Worm (Caenorhabditis elegans) whole organism, L4 larva: ENCODE results near the gene che-6.

Experiments used
- D1046.2 ChIP-seq: fragments of 200-800 bp; sonication (Bioruptor generic); IDR thresholded peaks from 2 replicates; pipeline ENCODE4 v1.3.6; 2022; ENCODE audit warnings: missing genetic modification characterization, missing compliant biosample characterization
- T26A8.4 ChIP-seq: fragments of 200-800 bp; sonication (Bioruptor generic); IDR thresholded peaks from 2 replicates; pipeline ENCODE4 v1.3.6; 2022; ENCODE audit warnings: missing genetic modification characterization, missing compliant biosample characterization
- Y48G9A.11 ChIP-seq: fragments of 200-800 bp; sonication (Bioruptor generic); IDR thresholded peaks from 2 replicates; pipeline ENCODE4 v1.3.6; 2022; ENCODE audit warnings: missing genetic modification reagents, missing genetic modification characterization, missing compliant biosample characterization
- ZK337.2 ChIP-seq: fragments of 200-800 bp; sonication (Bioruptor generic); IDR thresholded peaks from 2 replicates; pipeline ENCODE4 v1.3.6; 2022; ENCODE audit warnings: missing genetic modification reagents, missing genetic modification characterization, missing compliant biosample characterization
- aly-2 ChIP-seq: sonication (generic microtip); optimal IDR thresholded peaks from 2 replicates; lab custom pipeline; 2018; ENCODE audit warnings: missing biosample characterization, missing genetic modification characterization
- ama-1 ChIP-seq: fragments of 150-350 bp; optimal IDR thresholded peaks from 2 replicates; lab custom pipeline; 2014; ENCODE audit warnings: inconsistent platforms, mixed read lengths
- arid-1 ChIP-seq: fragments of 200-800 bp; sonication (Bioruptor generic); conservative IDR thresholded peaks from 2 replicates; pipeline ENCODE4 v1.3.6; 2022; ENCODE audit warnings: missing genetic modification reagents, missing genetic modification characterization, missing compliant biosample characterization
- attf-4 ChIP-seq: sonication (generic microtip); optimal IDR thresholded peaks from 3 replicates; lab custom pipeline; 2017; ENCODE audit warnings: missing biosample characterization, missing genetic modification characterization
- ceh-32 ChIP-seq: sonication (generic microtip); optimal IDR thresholded peaks from 2 replicates; lab custom pipeline; 2016; ENCODE audit warnings: mild to moderate bottlenecking, missing genetic modification characterization, missing compliant biosample characterization; ENCODE audit not compliant: poor library complexity
- ceh-62 ChIP-seq: sonication (generic microtip); optimal IDR thresholded peaks from 2 replicates; lab custom pipeline; 2017; ENCODE audit warnings: missing biosample characterization, missing genetic modification characterization
- ceh-82 ChIP-seq: sonication (generic microtip); optimal IDR thresholded peaks from 2 replicates; lab custom pipeline; 2017; ENCODE audit warnings: missing biosample characterization, missing genetic modification characterization
- ces-1 ChIP-seq: fragments of 150-350 bp; sonication (generic microtip); optimal IDR thresholded peaks from 4 replicates; lab custom pipeline; 2014; ENCODE audit warnings: missing biosample characterization, missing genetic modification reagents, missing genetic modification characterization
- cey-2 ChIP-seq: sonication (generic microtip); optimal IDR thresholded peaks from 3 replicates; lab custom pipeline; 2017; ENCODE audit warnings: missing genetic modification characterization, mild to moderate bottlenecking, missing compliant biosample characterization, antibody characterized with exemption, borderline replicate concordance; ENCODE audit not compliant: insufficient read depth
- daf-16 ChIP-seq, 3 experiments: sonication (generic microtip); optimal IDR thresholded peaks; 2 replicates each; lab custom pipeline; 2016 to 2017; ENCODE audit warnings: missing genetic modification characterization in 3 of 3, missing genetic modification reagents in 3 of 3, mild to moderate bottlenecking in 2 of 3, missing compliant biosample characterization in 2 of 3, missing biosample characterization in 1 of 3, moderate library complexity in 1 of 3
- daf-19 ChIP-seq: fragments of 200-800 bp; sonication (Bioruptor generic); conservative IDR thresholded peaks from 2 replicates; pipeline ENCODE4 v1.3.6; 2022; ENCODE audit warnings: missing genetic modification characterization, missing compliant biosample characterization
- dmd-6 ChIP-seq: fragments of 200-800 bp; sonication (Bioruptor generic); IDR thresholded peaks from 2 replicates; pipeline ENCODE4 v1.3.6; 2022; ENCODE audit warnings: missing genetic modification reagents, missing genetic modification characterization, missing compliant biosample characterization
- fos-1 ChIP-seq: fragments of 150-350 bp; optimal IDR thresholded peaks from 2 replicates; lab custom pipeline; 2014; ENCODE audit warnings: missing biosample characterization, missing genetic modification characterization
- hif-1 ChIP-seq, 2 experiments: sonication (generic microtip); optimal IDR thresholded peaks; 2 replicates each; lab custom pipeline; 2016 to 2017; ENCODE audit warnings: missing compliant biosample characterization in 2 of 2, missing genetic modification characterization in 2 of 2, missing genetic modification reagents in 2 of 2, missing genotype in 2 of 2, mild to moderate bottlenecking in 1 of 2
- lin-13 ChIP-seq: fragments of 150-350 bp; optimal IDR thresholded peaks from 2 replicates; lab custom pipeline; 2014; ENCODE audit warnings: missing biosample characterization, missing genetic modification reagents, missing genetic modification characterization
- mep-1 ChIP-seq: fragments of 150-350 bp; sonication (generic microtip); optimal IDR thresholded peaks from 3 replicates; lab custom pipeline; 2014; ENCODE audit warnings: missing biosample characterization, missing genetic modification characterization
- mxl-2 ChIP-seq: fragments of 200-800 bp; sonication (Bioruptor generic); conservative IDR thresholded peaks from 2 replicates; pipeline ENCODE4 v1.3.6; 2022; ENCODE audit warnings: missing genetic modification reagents, missing genetic modification characterization, missing compliant biosample characterization
- nhr-10 ChIP-seq: fragments of 150-350 bp; optimal IDR thresholded peaks from 2 replicates; lab custom pipeline; 2014; ENCODE audit warnings: missing biosample characterization, missing genetic modification characterization
- nhr-111 ChIP-seq: fragments of 200-800 bp; sonication (Bioruptor generic); optimal IDR thresholded peaks from 2 replicates; lab custom pipeline; 2018; ENCODE audit warnings: mild to moderate bottlenecking, missing genetic modification characterization, missing compliant biosample characterization
- nhr-41 ChIP-seq: fragments of 200-800 bp; sonication (Bioruptor generic); IDR thresholded peaks from 2 replicates; pipeline ENCODE4 v1.3.6; 2022; ENCODE audit warnings: missing genetic modification reagents, missing genetic modification characterization, missing compliant biosample characterization
- nhr-48 ChIP-seq: sonication (generic microtip); optimal IDR thresholded peaks from 2 replicates; lab custom pipeline; 2016; ENCODE audit warnings: mild to moderate bottlenecking, missing genetic modification characterization, missing compliant biosample characterization
- nhr-77 ChIP-seq: fragments of 150-350 bp; optimal IDR thresholded peaks from 2 replicates; lab custom pipeline; 2014; ENCODE audit warnings: missing biosample characterization, missing genetic modification characterization
- pha-4 ChIP-seq, 2 experiments: fragments of 150-350 bp in 1 of 2; fragments of 200-800 bp in 1 of 2; sonication (Bioruptor generic) in 1 of 2; IDR thresholded peaks in 1 of 2; optimal IDR thresholded peaks in 1 of 2; 2 replicates each; pipeline versions ENCODE4 v1.3.6 to Lab custom; 2014 to 2022; ENCODE audit warnings: missing genetic modification characterization in 2 of 2, missing genetic modification reagents in 2 of 2, missing biosample characterization in 1 of 2, missing compliant biosample characterization in 1 of 2
- php-3 ChIP-seq: fragments of 200-800 bp; sonication (Bioruptor generic); IDR thresholded peaks from 2 replicates; pipeline ENCODE4 v1.3.6; 2022; ENCODE audit warnings: missing genetic modification reagents, missing genetic modification characterization, missing compliant biosample characterization
- rbr-2 ChIP-seq: sonication (generic microtip); optimal IDR thresholded peaks from 2 replicates; lab custom pipeline; 2016; ENCODE audit warnings: missing genotype, missing genetic modification characterization, missing compliant biosample characterization
- saeg-2 ChIP-seq: fragments of 200-800 bp; sonication (Bioruptor generic); IDR thresholded peaks from 2 replicates; pipeline ENCODE4 v1.3.6; 2022; ENCODE audit warnings: missing genetic modification reagents, missing genetic modification characterization, missing compliant biosample characterization
- snpc-1.2 ChIP-seq: fragments of 200-800 bp; sonication (Bioruptor generic); IDR thresholded peaks from 2 replicates; pipeline ENCODE4 v1.3.6; 2022; ENCODE audit warnings: missing genetic modification reagents, missing genetic modification characterization, missing compliant biosample characterization
- unc-130 ChIP-seq: sonication (generic microtip); optimal IDR thresholded peaks from 2 replicates; lab custom pipeline; 2016; ENCODE audit warnings: missing genetic modification reagents, missing genetic modification characterization, missing compliant biosample characterization
- unc-62 ChIP-seq, 3 experiments: fragments of 150-350 bp in 1 of 3; sonication (generic microtip); optimal IDR thresholded peaks in 2 of 3; peaks in 1 of 3; 1 replicate in 1 of 3; 2 replicates in 2 of 3; lab custom pipeline; 2014 to 2017; ENCODE audit warnings: missing biosample characterization in 3 of 3, missing genetic modification characterization in 3 of 3, missing genetic modification reagents in 3 of 3, missing genotype in 1 of 3
- zfp-3 ChIP-seq: fragments of 200-800 bp; sonication (Bioruptor generic); conservative IDR thresholded peaks from 2 replicates; pipeline ENCODE4 v1.3.6; 2022; ENCODE audit warnings: missing genetic modification reagents, missing genetic modification characterization, missing compliant biosample characterization
- zip-2 ChIP-seq: fragments of 150-350 bp; optimal IDR thresholded peaks from 2 replicates; lab custom pipeline; 2014; ENCODE audit warnings: missing biosample characterization, missing genetic modification characterization
- ztf-7 ChIP-seq: fragments of 150-350 bp; optimal IDR thresholded peaks from 2 replicates; lab custom pipeline; 2014; ENCODE audit warnings: missing biosample characterization, missing genetic modification characterization

che-6 gene

ce11 chrIV:2142320-2142719 is 31.1 kb upstream of the che-6 start:
- no peak for TF ChIP-seq nhr-41 (GFP tag; lab: Robert Waterston, UW)
- no peak for TF ChIP-seq mxl-2 (GFP tag; lab: Robert Waterston, UW)
- TF ChIP-seq daf-16 (GFP tag; optimal IDR thresholded peaks at IDR 0.05; lab: Kevin White, UChicago) = no peak
- TF ChIP-seq daf-16 (tag; optimal IDR thresholded peaks at IDR 0.05; lab: Kevin White, UChicago) = no peak
- TF ChIP-seq unc-62 (GFP tag; optimal IDR thresholded peaks at IDR 0.05 in 1 of 2; lab: Kevin White, UChicago) = no peak
- TF ChIP-seq unc-62 (tag; optimal IDR thresholded peaks at IDR 0.05; lab: Kevin White, UChicago) = no peak
- no peak for TF ChIP-seq ceh-32 (tag; lab: Kevin White, UChicago)
- no peak for TF ChIP-seq attf-4 (tag; lab: Kevin White, UChicago)
- TF ChIP-seq arid-1 = no peak
- no peak for TF ChIP-seq lin-13 (GFP tag; lab: Kevin White, UChicago)
- no peak for TF ChIP-seq dmd-6 (GFP tag; lab: Robert Waterston, UW)
- TF ChIP-seq ces-1 (GFP tag; lab: Kevin White, UChicago) = no peak
- TF ChIP-seq nhr-10 (tag; lab: Kevin White, UChicago) = no peak
- no peak for TF ChIP-seq fos-1 (tag; lab: Kevin White, UChicago)
- no peak for TF ChIP-seq zfp-3 (GFP tag; lab: Robert Waterston, UW)
- no peak for TF ChIP-seq rbr-2 (tag; lab: Kevin White, UChicago)
- TF ChIP-seq ztf-7 (tag; lab: Kevin White, UChicago) = no peak
- no peak for TF ChIP-seq saeg-2
- no peak for TF ChIP-seq D1046.2
- no peak for TF ChIP-seq ceh-62 (tag; lab: Kevin White, UChicago)

- TF ChIP-seq nhr-48 (no peak), zip-2 (tag; lab: Kevin White, UChicago) (no peak), daf-19 (GFP tag; lab: Robert Waterston, UW) (no peak), unc-130 (GFP tag; lab: Kevin White, UChicago) (no peak), aly-2 (tag; lab: Kevin White, UChicago) (no peak), ZK337.2 (GFP tag; lab: Robert Waterston, UW) (no peak), hif-1 (tag; optimal IDR thresholded peaks at IDR 0.05; lab: Kevin White, UChicago) (no peak), Y48G9A.11 (GFP tag; lab: Robert Waterston, UW) (no peak), ceh-82 (tag; lab: Kevin White, UChicago) (no peak), T26A8.4 (GFP tag; lab: Robert Waterston, UW) (no peak), snpc-1.2 (GFP tag; lab: Robert Waterston, UW) (no peak), ama-1 (lab: Kevin White, UChicago) (no peak), php-3 (GFP tag; lab: Robert Waterston, UW) (no peak), nhr-111 (GFP tag; lab: Kevin White, UChicago) (no peak), cey-2 (tag; lab: Kevin White, UChicago) (no peak), pha-4 (GFP tag; IDR thresholded peaks at IDR 0.05; lab: Robert Waterston, UW) (no peak), pha-4 (tag; optimal IDR thresholded peaks at IDR 0.05; lab: Kevin White, UChicago) (no peak), nhr-77 (tag; lab: Kevin White, UChicago) (no peak)
Observed at ce11 chrIV:2140543-2140942, 29.3 kb upstream of the che-6 start, which contains the start of gene C54E4.12. Gene C54E4.12, minus strand, starts transcription at chrIV:2140643.

- no peak for TF ChIP-seq mep-1
- TF ChIP-seq nhr-111 (GFP tag; lab: Kevin White, UChicago) = no peak
Observed at ce11 chrIV:2137478-2137877, 26.3 kb upstream of the che-6 start.
